Fruit fly (Drosophila melanogaster) whole organism, embryonic: ENCODE measurements around the gene Nct.

Source experiments
- CG10267 ChIP-seq: fragments of 200-800 bp; sonication (Bioruptor generic); optimal IDR thresholded peaks from 2 replicates; lab custom pipeline; 2018; ENCODE audit warnings: missing biosample characterization, mild to moderate bottlenecking, missing genetic modification characterization, moderate library complexity
- CG7839 ChIP-seq: fragments of 200-800 bp; sonication (Bioruptor generic); optimal IDR thresholded peaks from 3 replicates; lab custom pipeline; 2018; ENCODE audit warnings: missing biosample characterization, mild to moderate bottlenecking, missing genetic modification characterization, moderate library complexity
- Gug ChIP-seq: fragments of 200-800 bp; sonication (Bioruptor generic); IDR thresholded peaks from 4 replicates; pipeline ENCODE4 v1.3.6; 2022; ENCODE audit warnings: missing biosample characterization, missing genetic modification characterization
- gro ChIP-seq: fragments of 200-800 bp; sonication (Bioruptor generic); optimal IDR thresholded peaks from 2 replicates; lab custom pipeline; 2016; ENCODE audit warnings: missing biosample characterization, missing genetic modification characterization
- phol ChIP-seq: fragments of 200-800 bp; sonication (Bioruptor generic); optimal IDR thresholded peaks from 3 replicates; lab custom pipeline; 2018; ENCODE audit warnings: missing biosample characterization, mild to moderate bottlenecking, missing genetic modification characterization, moderate library complexity

- TF ChIP-seq CG7839 (tag; lab: Kevin White, UChicago): no peak
- TF ChIP-seq gro (GFP tag; lab: Kevin White, UChicago): no peak
- no peak for TF ChIP-seq CG10267 (tag; lab: Kevin White, UChicago)
- TF ChIP-seq Gug (GFP tag; lab: Robert Waterston, UW): no peak
- TF ChIP-seq phol (tag; lab: Kevin White, UChicago): no peak
These were observed 16.6 kb downstream of the Nct start for dm6 chr3R:24867956-24868355.
